Worm (Caenorhabditis elegans) whole organism, L3 larva: ENCODE data around the gene F21D5.7.
A peak's percentile ranks its signal among the peaks of the same experiment; 100 is the strongest.
"Not testable (repeated sequence)": the region's sequence is repeated elsewhere in the genome, so short reads cannot be mapped to it uniquely, and the experiment has no call there.

Experiments
- R02D3.7 ChIP-seq: fragments of 150-350 bp; optimal IDR thresholded peaks from 2 replicates; lab custom pipeline; 2014; ENCODE audit warnings: missing biosample characterization, missing genetic modification characterization
- ZK546.5 ChIP-seq: sonication (generic microtip); optimal IDR thresholded peaks from 2 replicates; lab custom pipeline; 2017; ENCODE audit warnings: missing biosample characterization, missing genetic modification characterization
- aly-2 ChIP-seq: fragments of 150-350 bp; optimal IDR thresholded peaks from 2 replicates; lab custom pipeline; 2014; ENCODE audit warnings: missing biosample characterization, missing genetic modification characterization
- ceh-16 ChIP-seq: sonication (generic microtip); optimal IDR thresholded peaks from 2 replicates; lab custom pipeline; 2017; ENCODE audit warnings: missing biosample characterization, missing genetic modification characterization
- ceh-28 ChIP-seq: fragments of 150-350 bp; optimal IDR thresholded peaks from 2 replicates; lab custom pipeline; 2014; ENCODE audit warnings: missing biosample characterization, missing genetic modification reagents, missing genetic modification characterization
- ceh-82 ChIP-seq: fragments of 150-350 bp; optimal IDR thresholded peaks from 2 replicates; lab custom pipeline; 2014; ENCODE audit warnings: missing biosample characterization, missing genetic modification characterization
- ceh-9 ChIP-seq: sonication (generic microtip); optimal IDR thresholded peaks from 2 replicates; lab custom pipeline; 2018; ENCODE audit warnings: missing biosample characterization, missing genetic modification characterization
- daf-12 ChIP-seq: fragments of 150-350 bp; optimal IDR thresholded peaks from 2 replicates; lab custom pipeline; 2014; ENCODE audit warnings: missing biosample characterization, missing genetic modification reagents, missing genetic modification characterization
- egl-27 ChIP-seq: sonication (generic microtip); optimal IDR thresholded peaks from 4 replicates; lab custom pipeline; 2017; ENCODE audit warnings: missing biosample characterization, missing genetic modification reagents, missing genetic modification characterization
- elt-1 ChIP-seq: fragments of 150-350 bp; optimal IDR thresholded peaks from 2 replicates; lab custom pipeline; 2014; ENCODE audit warnings: missing biosample characterization, missing genetic modification characterization
- elt-2 ChIP-seq: sonication (generic microtip); optimal IDR thresholded peaks from 2 replicates; lab custom pipeline; 2016; ENCODE audit warnings: missing genetic modification reagents, mild to moderate bottlenecking, missing genetic modification characterization, missing compliant biosample characterization
- elt-3 ChIP-seq, 3 experiments: fragments of 150-350 bp in 1 of 3; sonication (generic microtip) in 2 of 3; optimal IDR thresholded peaks; 2 replicates in 2 of 3; 4 replicates in 1 of 3; lab custom pipeline; 2014 to 2017; ENCODE audit warnings: missing biosample characterization in 3 of 3, missing genetic modification characterization in 3 of 3
- eor-1 ChIP-seq, 2 experiments: fragments of 150-350 bp; optimal IDR thresholded peaks; 2 replicates each; lab custom pipeline; 2014 to 2018; ENCODE audit warnings: missing biosample characterization in 2 of 2, missing genetic modification characterization in 2 of 2
- fkh-10 ChIP-seq: sonication (generic microtip); optimal IDR thresholded peaks from 2 replicates; lab custom pipeline; 2017; ENCODE audit warnings: missing biosample characterization, missing genetic modification reagents, missing genetic modification characterization
- fkh-2 ChIP-seq: fragments of 150-350 bp; optimal IDR thresholded peaks from 2 replicates; lab custom pipeline; 2014; ENCODE audit warnings: missing biosample characterization, missing genetic modification reagents, missing genetic modification characterization
- fos-1 ChIP-seq: fragments of 150-350 bp; optimal IDR thresholded peaks from 2 replicates; lab custom pipeline; 2014; ENCODE audit warnings: missing biosample characterization, missing genetic modification characterization
- hmg-11 ChIP-seq: sonication (generic microtip); optimal IDR thresholded peaks from 2 replicates; lab custom pipeline; 2016; ENCODE audit warnings: missing genetic modification characterization, missing compliant biosample characterization
- lin-39 ChIP-seq: fragments of 150-350 bp; optimal IDR thresholded peaks from 2 replicates; lab custom pipeline; 2018; ENCODE audit warnings: missing biosample characterization, missing genetic modification reagents, missing genetic modification characterization
- lsy-12 ChIP-seq: sonication (generic microtip); optimal IDR thresholded peaks from 2 replicates; lab custom pipeline; 2016; ENCODE audit warnings: mild to moderate bottlenecking, missing genetic modification characterization, missing compliant biosample characterization
- mdl-1 ChIP-seq: fragments of 150-350 bp; optimal IDR thresholded peaks from 2 replicates; lab custom pipeline; 2014; ENCODE audit warnings: missing biosample characterization, missing genetic modification characterization
- mml-1 ChIP-seq: fragments of 150-350 bp; sonication (generic microtip); optimal IDR thresholded peaks from 3 replicates; lab custom pipeline; 2014; ENCODE audit warnings: missing biosample characterization, missing genetic modification characterization
- nfya-1 ChIP-seq: sonication (generic microtip); optimal IDR thresholded peaks from 2 replicates; lab custom pipeline; 2017; ENCODE audit warnings: missing genetic modification characterization, mild to moderate bottlenecking, missing compliant biosample characterization, antibody characterized with exemption, moderate library complexity; ENCODE audit not compliant: insufficient read depth
- nhr-11 ChIP-seq: fragments of 150-350 bp; optimal IDR thresholded peaks from 2 replicates; lab custom pipeline; 2014; ENCODE audit warnings: missing biosample characterization, missing genetic modification characterization
- nhr-12 ChIP-seq: fragments of 150-350 bp; optimal IDR thresholded peaks from 2 replicates; lab custom pipeline; 2014; ENCODE audit warnings: missing biosample characterization, missing genetic modification characterization
- nhr-23 ChIP-seq: fragments of 150-350 bp; optimal IDR thresholded peaks from 2 replicates; lab custom pipeline; 2014; ENCODE audit warnings: missing biosample characterization, missing genetic modification reagents, missing genetic modification characterization
- nhr-237 ChIP-seq: fragments of 150-350 bp; optimal IDR thresholded peaks from 2 replicates; lab custom pipeline; 2014; ENCODE audit warnings: missing biosample characterization, missing genetic modification characterization
- nhr-28 ChIP-seq: fragments of 150-350 bp; optimal IDR thresholded peaks from 2 replicates; lab custom pipeline; 2014; ENCODE audit warnings: missing biosample characterization, missing genetic modification characterization
- nhr-43 ChIP-seq: sonication (generic microtip); optimal IDR thresholded peaks from 2 replicates; lab custom pipeline; 2016; ENCODE audit warnings: mild to moderate bottlenecking, missing genetic modification characterization, missing compliant biosample characterization; ENCODE audit not compliant: poor library complexity, severe bottlenecking
- nhr-67 ChIP-seq: fragments of 150-350 bp; optimal IDR thresholded peaks from 2 replicates; lab custom pipeline; 2014; ENCODE audit warnings: missing biosample characterization, missing genetic modification characterization
- nhr-76 ChIP-seq: fragments of 150-350 bp; sonication (generic microtip); optimal IDR thresholded peaks from 5 replicates; lab custom pipeline; 2014; ENCODE audit warnings: missing biosample characterization, missing genetic modification characterization
- pha-4 ChIP-seq: fragments of 150-350 bp; optimal IDR thresholded peaks from 2 replicates; lab custom pipeline; 2014; ENCODE audit warnings: missing biosample characterization, missing genetic modification reagents, missing genetic modification characterization
- pqm-1 ChIP-seq: fragments of 150-350 bp; optimal IDR thresholded peaks from 2 replicates; lab custom pipeline; 2017; ENCODE audit warnings: missing biosample characterization, missing genetic modification characterization, inconsistent platforms
- sea-2 ChIP-seq: fragments of 150-350 bp; sonication (generic microtip); optimal IDR thresholded peaks from 4 replicates; lab custom pipeline; 2014; ENCODE audit warnings: missing biosample characterization, missing genetic modification reagents, missing genetic modification characterization
- skn-1 ChIP-seq: fragments of 150-350 bp; optimal IDR thresholded peaks from 2 replicates; lab custom pipeline; 2014; ENCODE audit warnings: missing biosample characterization, missing genetic modification characterization
- tbx-2 ChIP-seq: sonication (generic microtip); optimal IDR thresholded peaks from 2 replicates; lab custom pipeline; 2016; ENCODE audit warnings: mild to moderate bottlenecking, missing genetic modification characterization, missing compliant biosample characterization
- unc-39 ChIP-seq: sonication (generic microtip); optimal IDR thresholded peaks from 4 replicates; lab custom pipeline; 2017; ENCODE audit warnings: missing biosample characterization, missing genetic modification characterization
- unc-62 ChIP-seq: fragments of 150-350 bp; sonication (generic microtip); optimal IDR thresholded peaks from 4 replicates; lab custom pipeline; 2014; ENCODE audit warnings: missing biosample characterization, missing genetic modification reagents, missing genetic modification characterization
- zag-1 ChIP-seq: fragments of 150-350 bp; optimal IDR thresholded peaks from 2 replicates; lab custom pipeline; 2014; ENCODE audit warnings: missing biosample characterization, missing genetic modification characterization
- ztf-4 ChIP-seq: fragments of 150-350 bp; optimal IDR thresholded peaks from 2 replicates; lab custom pipeline; 2014; ENCODE audit warnings: missing biosample characterization, missing genetic modification characterization

F21D5.7 gene

ce11 chrIV:8792808-8793207, 49.3 kb upstream of the F21D5.7 start, which contains the start of gene C33D9.3:
Gene C33D9.3 (minus strand): TSS chrIV:8792908.
- TF ChIP-seq ceh-9 (tag; lab: Kevin White, UChicago) (no peak), mml-1 (no peak)
- TF ChIP-seq, all 47 proteins: peak for 0

ce11 chrIV:8790144-8790543, 46.6 kb upstream of the F21D5.7 start, which contains the start of gene sru-35:
Gene sru-35 (minus strand): TSS chrIV:8790244.
- TF ChIP-seq fkh-10 (GFP tag; lab: Kevin White, UChicago) (no peak), nhr-12 (tag; lab: Kevin White, UChicago) (no peak), lin-39 (no peak), aly-2 (tag; lab: Kevin White, UChicago) (no peak), nhr-28 (tag; lab: Kevin White, UChicago) (no peak), skn-1 (tag; lab: Kevin White, UChicago) (no peak), nhr-67 (no peak), nfya-1 (tag; lab: Kevin White, UChicago) (no peak)

- not testable (repeated sequence) for TF ChIP-seq daf-12; nhr-23 (tag; lab: Kevin White, UChicago); sea-2 (GFP tag; lab: Kevin White, UChicago)
These were observed 44.5 kb upstream of the F21D5.7 start, which contains the start of gene C33D9.10 for ce11 chrIV:8788048-8788447. Gene C33D9.10 (minus strand): TSS chrIV:8788148.

- TF ChIP-seq hmg-11 (tag; lab: Kevin White, UChicago) (no peak), nfya-1 (tag; lab: Kevin White, UChicago) (peak; percentile 7), pha-4 (tag; lab: Kevin White, UChicago) (peak; percentile 30)
These were observed 43.1 kb upstream of the F21D5.7 start, which contains the start of gene C33D9.8 for ce11 chrIV:8786654-8787053. Gene C33D9.8 (minus strand): TSS chrIV:8786752.

ce11 chrIV:8784855-8785327, 41.4 kb upstream of the F21D5.7 start, which contains the start of gene C33D9.13:
Gene C33D9.13 (minus strand): TSS chrIV:8785277.
- TF ChIP-seq pha-4 (tag; lab: Kevin White, UChicago) (peak; percentile 21), hmg-11 (tag; lab: Kevin White, UChicago) (no peak), nhr-28 (tag; lab: Kevin White, UChicago) (no peak), lin-39 (no peak), elt-2 (tag; lab: Kevin White, UChicago) (no peak), sea-2 (GFP tag; lab: Kevin White, UChicago) (no peak), ceh-28 (tag; lab: Kevin White, UChicago) (peak; percentile 1)
- TF ChIP-seq, all 47 proteins: peak for 2

ce11 chrIV:8782172-8782571, 38.7 kb upstream of the F21D5.7 start:
- TF ChIP-seq nhr-76 (tag; lab: Kevin White, UChicago) (no peak), ceh-28 (tag; lab: Kevin White, UChicago) (peak; percentile 69), nhr-43 (peak; percentile 53), elt-1 (tag; lab: Kevin White, UChicago) (peak; percentile 41), mdl-1 (tag; lab: Kevin White, UChicago) (no peak), elt-3 (tag; optimal IDR thresholded peaks at IDR 0.05; lab: Kevin White, UChicago) (no peak), skn-1 (tag; lab: Kevin White, UChicago) (no peak), nhr-237 (no peak), nhr-23 (tag; lab: Kevin White, UChicago) (peak; percentile 91), fkh-2 (tag; lab: Kevin White, UChicago) (no peak), ZK546.5 (tag; lab: Kevin White, UChicago) (no peak), egl-27 (peak; percentile 47), fos-1 (tag; lab: Kevin White, UChicago) (no peak), nhr-67 (no peak), nhr-28 (tag; lab: Kevin White, UChicago) (no peak), pqm-1 (tag; lab: Kevin White, UChicago) (no peak), lin-39 (peak; percentile 93), aly-2 (tag; lab: Kevin White, UChicago) (no peak), mml-1 (no peak), unc-39 (tag; lab: Kevin White, UChicago) (no peak), R02D3.7 (tag; lab: Kevin White, UChicago) (peak; percentile 38), tbx-2 (tag; lab: Kevin White, UChicago) (no peak), ztf-4 (no peak), sea-2 (GFP tag; lab: Kevin White, UChicago) (peak; percentile 16), elt-2 (tag; lab: Kevin White, UChicago) (peak; percentile 44), zag-1 (tag; lab: Kevin White, UChicago) (no peak), nhr-12 (tag; lab: Kevin White, UChicago) (no peak), ceh-82 (tag; lab: Kevin White, UChicago) (no peak), nhr-11 (no peak), lsy-12 (tag; lab: Kevin White, UChicago) (peak; percentile 43), unc-62 (GFP tag; lab: Kevin White, UChicago) (no peak), fkh-10 (GFP tag; lab: Kevin White, UChicago) (no peak), daf-12 (no peak), ceh-16 (tag; lab: Kevin White, UChicago) (no peak), eor-1 (tag; optimal IDR thresholded peaks at IDR 0.05; lab: Kevin White, UChicago) (no peak)
